Fruit fly (Drosophila melanogaster) whole organism, wandering third instar larva: ENCODE data around the gene AgmNAT.

ENCODE experiments used
- CG32264 ChIP-seq: fragments of 200-800 bp; sonication (Bioruptor generic); optimal IDR thresholded peaks from 2 replicates; lab custom pipeline; 2016; ENCODE audit warnings: missing biosample characterization, missing genetic modification characterization
- CG9705 ChIP-seq: fragments of 200-800 bp; sonication (Bioruptor generic); optimal IDR thresholded peaks from 2 replicates; lab custom pipeline; 2018; ENCODE audit warnings: missing biosample characterization, mild to moderate bottlenecking, missing genetic modification characterization
- CrebA ChIP-seq: fragments of 200-800 bp; sonication (Bioruptor generic); optimal IDR thresholded peaks from 2 replicates; lab custom pipeline; 2016; ENCODE audit warnings: missing biosample characterization, mild to moderate bottlenecking, missing genetic modification characterization, borderline replicate concordance
- Dfd ChIP-seq: fragments of >200 bp; optimal IDR thresholded peaks from 2 replicates; lab custom pipeline; 2017; ENCODE audit warnings: missing biosample characterization, missing genetic modification characterization
- Dif ChIP-seq: fragments of 200-275, 200-300 bp; sonication (Bioruptor generic); optimal IDR thresholded peaks from 2 replicates; lab custom pipeline; 2018; ENCODE audit warnings: missing biosample characterization, missing genetic modification characterization; ENCODE audit not compliant: partially characterized antibody
- GATAd ChIP-seq: sonication (Bioruptor generic); optimal IDR thresholded peaks from 2 replicates; lab custom pipeline; 2016; ENCODE audit warnings: missing biosample characterization, missing genetic modification characterization
- HLH106 ChIP-seq: fragments of 200-800 bp; optimal IDR thresholded peaks from 3 replicates; lab custom pipeline; 2019; ENCODE audit warnings: missing biosample characterization, mild to moderate bottlenecking, missing genetic modification characterization, moderate library complexity
- Hnf4 ChIP-seq: fragments of 200-800 bp; sonication (Bioruptor generic); optimal IDR thresholded peaks from 2 replicates; lab custom pipeline; 2016; ENCODE audit warnings: missing biosample characterization, mild to moderate bottlenecking, missing genetic modification characterization
- Hr78 ChIP-seq: fragments of >200 bp; optimal IDR thresholded peaks from 2 replicates; lab custom pipeline; 2017; ENCODE audit warnings: missing biosample characterization, missing genetic modification characterization
- Jra ChIP-seq: sonication (Bioruptor generic); optimal IDR thresholded peaks from 2 replicates; lab custom pipeline; 2016; ENCODE audit warnings: missing biosample characterization, missing genetic modification characterization
- Mio ChIP-seq: sonication (Bioruptor generic); optimal IDR thresholded peaks from 2 replicates; lab custom pipeline; 2016; ENCODE audit warnings: missing biosample characterization, missing genetic modification characterization
- Myc ChIP-seq: fragments of >200 bp; optimal IDR thresholded peaks from 2 replicates; lab custom pipeline; 2017
- N ChIP-seq: fragments of >200 bp; optimal IDR thresholded peaks from 2 replicates; lab custom pipeline; 2018; ENCODE audit warnings: missing biosample characterization, missing external identifiers, missing genetic modification characterization
- OdsH ChIP-seq: fragments of 200-800 bp; sonication (Bioruptor generic); optimal IDR thresholded peaks from 2 replicates; lab custom pipeline; 2016; ENCODE audit warnings: missing biosample characterization, mild to moderate bottlenecking, missing genetic modification characterization
- Rel ChIP-seq, 2 experiments: fragments of 200-800 bp; sonication (Bioruptor generic) in 1 of 2; optimal IDR thresholded peaks; 2 replicates in 1 of 2; 3 replicates in 1 of 2; lab custom pipeline; 2016 to 2019; ENCODE audit warnings: mild to moderate bottlenecking in 2 of 2, missing biosample characterization in 2 of 2, missing genetic modification characterization in 2 of 2, moderate library complexity in 1 of 2
- Sp1 ChIP-seq: fragments of 200-800 bp; sonication (Bioruptor generic); optimal IDR thresholded peaks from 3 replicates; lab custom pipeline; 2019; ENCODE audit warnings: missing biosample characterization, mild to moderate bottlenecking, missing genetic modification characterization, moderate library complexity
- Vsx2 ChIP-seq: fragments of 200-300, 225-300 bp; sonication (Bioruptor generic); optimal IDR thresholded peaks from 2 replicates; lab custom pipeline; 2018; ENCODE audit warnings: missing biosample characterization, missing genetic modification characterization; ENCODE audit not compliant: partially characterized antibody
- br ChIP-seq: fragments of 200-800 bp; sonication (Bioruptor generic); optimal IDR thresholded peaks from 2 replicates; lab custom pipeline; 2016; ENCODE audit warnings: missing biosample characterization, missing genetic modification characterization
- brk ChIP-seq: fragments of 200-800 bp; sonication (Bioruptor generic); optimal IDR thresholded peaks from 2 replicates; lab custom pipeline; 2016; ENCODE audit warnings: missing biosample characterization, mild to moderate bottlenecking, missing genetic modification characterization
- dl ChIP-seq, 2 experiments: fragments of 175-275, 200-275 bp in 1 of 2; fragments of 200-275 bp in 1 of 2; sonication (Bioruptor generic); optimal IDR thresholded peaks; lab custom pipeline; 2018; ENCODE audit warnings: mild to moderate bottlenecking in 2 of 2, missing biosample characterization in 2 of 2, missing genetic modification characterization in 2 of 2, moderate library complexity in 2 of 2; ENCODE audit not compliant: partially characterized antibody in 2 of 2, insufficient read depth in 1 of 2
- dsf ChIP-seq: sonication (Bioruptor generic); optimal IDR thresholded peaks from 2 replicates; lab custom pipeline; 2016; ENCODE audit warnings: missing biosample characterization, missing genetic modification characterization, borderline replicate concordance
- ey ChIP-seq: fragments of 200-800 bp; sonication (Bioruptor generic); optimal IDR thresholded peaks from 2 replicates; lab custom pipeline; 2016; ENCODE audit warnings: missing biosample characterization, missing genetic modification characterization
- h ChIP-seq: fragments of 200-800 bp; sonication (Bioruptor generic); optimal IDR thresholded peaks from 3 replicates; lab custom pipeline; 2016; ENCODE audit warnings: missing biosample characterization, mild to moderate bottlenecking, missing genetic modification characterization
- jim ChIP-seq: fragments of 175-275, 200-325 bp; sonication (Bioruptor generic); optimal IDR thresholded peaks from 2 replicates; lab custom pipeline; 2016; ENCODE audit warnings: missing biosample characterization, mild to moderate bottlenecking, missing genetic modification characterization
- lola ChIP-seq: fragments of >200 bp; optimal IDR thresholded peaks from 2 replicates; lab custom pipeline; 2017; ENCODE audit warnings: missing biosample characterization, missing genetic modification characterization
- rgr ChIP-seq: fragments of 200-800 bp; sonication (Bioruptor generic); optimal IDR thresholded peaks from 3 replicates; lab custom pipeline; 2016; ENCODE audit warnings: missing biosample characterization, mild to moderate bottlenecking, missing genetic modification characterization
- sage ChIP-seq: fragments of 200-800 bp; sonication (Bioruptor generic); optimal IDR thresholded peaks from 2 replicates; lab custom pipeline; 2016; ENCODE audit warnings: missing biosample characterization, mild to moderate bottlenecking, missing genetic modification characterization
- tai ChIP-seq: sonication (Bioruptor generic); optimal IDR thresholded peaks from 2 replicates; lab custom pipeline; 2016; ENCODE audit warnings: missing biosample characterization, missing genetic modification characterization
- woc ChIP-seq: sonication (Bioruptor generic); optimal IDR thresholded peaks from 2 replicates; lab custom pipeline; 2016; ENCODE audit warnings: missing biosample characterization, mild to moderate bottlenecking, missing genetic modification characterization

Gene AgmNAT

dm6 chrX:5815720-5816119 lies at the start of gene AgmNAT:
Gene AgmNAT (minus strand): TSS chrX:5815820.
- no peak for TF ChIP-seq Vsx2 (GFP tag; lab: Kevin White, UChicago)
- no peak for TF ChIP-seq CrebA (GFP tag; lab: Kevin White, UChicago)
- TF ChIP-seq Dfd (GFP tag; lab: Kevin White, UChicago): no peak
- no peak for TF ChIP-seq CG32264 (GFP tag; lab: Kevin White, UChicago)
- TF ChIP-seq CG9705: no peak
- no peak for TF ChIP-seq lola
- TF ChIP-seq Rel (GFP tag; optimal IDR thresholded peaks at IDR 0.05; lab: Kevin White, UChicago): no peak
- TF ChIP-seq Rel (tag; optimal IDR thresholded peaks at IDR 0.05; lab: Kevin White, UChicago): no peak
- no peak for TF ChIP-seq Jra (GFP tag; lab: Kevin White, UChicago)
- no peak for TF ChIP-seq tai (GFP tag; lab: Kevin White, UChicago)
- TF ChIP-seq Hnf4 (GFP tag; lab: Kevin White, UChicago): no peak
- no peak for TF ChIP-seq brk (GFP tag; lab: Kevin White, UChicago)
- TF ChIP-seq, all 38 proteins: peak for 0

- TF ChIP-seq woc (GFP tag; lab: Kevin White, UChicago): no peak
- no peak for TF ChIP-seq ey (GFP tag; lab: Kevin White, UChicago)
- no peak for TF ChIP-seq brk (GFP tag; lab: Kevin White, UChicago)
- no peak for TF ChIP-seq GATAd (GFP tag; lab: Kevin White, UChicago)
These were observed 49.4 kb upstream of the AgmNAT start, which contains the start of gene CG43137 for dm6 chrX:5865051-5865450. Gene CG43137 (minus strand): TSS chrX:5865151.

dm6 chrX:5853461-5853860 lies 37.8 kb upstream of the AgmNAT start, which contains the start of gene CG43136:
Gene CG43136 (plus strand): TSS chrX:5853761.
- no peak for TF ChIP-seq woc (GFP tag; lab: Kevin White, UChicago)
- no peak for TF ChIP-seq sage (GFP tag; lab: Kevin White, UChicago)
- TF ChIP-seq rgr (GFP tag; lab: Kevin White, UChicago): no peak
- no peak for TF ChIP-seq Rel (GFP tag; optimal IDR thresholded peaks at IDR 0.05; lab: Kevin White, UChicago)
- no peak for TF ChIP-seq Rel (tag; optimal IDR thresholded peaks at IDR 0.05; lab: Kevin White, UChicago)
- no peak for TF ChIP-seq Dif (GFP tag; lab: Kevin White, UChicago)
- TF ChIP-seq, all 38 proteins: peak for 0

dm6 chrX:5852677-5853076 lies 37.1 kb upstream of the AgmNAT start:
- TF ChIP-seq tai (GFP tag; lab: Kevin White, UChicago): no peak
- TF ChIP-seq HLH106: no peak
- TF ChIP-seq dsf (GFP tag; lab: Kevin White, UChicago): no peak
- TF ChIP-seq dl (GFP tag; optimal IDR thresholded peaks at IDR 0.05; lab: Kevin White, UChicago; ENCODE audit: insufficient read depth in 1 of 2, partially characterized antibody in 2 of 2): no peak
- no peak for TF ChIP-seq OdsH (GFP tag; lab: Kevin White, UChicago)
- TF ChIP-seq sage (GFP tag; lab: Kevin White, UChicago): no peak
- TF ChIP-seq rgr (GFP tag; lab: Kevin White, UChicago): no peak
- TF ChIP-seq N (GFP tag; lab: Kevin White, UChicago): no peak
- no peak for TF ChIP-seq CrebA (GFP tag; lab: Kevin White, UChicago)
- TF ChIP-seq h (GFP tag; lab: Kevin White, UChicago): no peak
- TF ChIP-seq jim (GFP tag; lab: Kevin White, UChicago): no peak
- TF ChIP-seq br (GFP tag; lab: Kevin White, UChicago): no peak
- no peak for TF ChIP-seq Rel (GFP tag; optimal IDR thresholded peaks at IDR 0.05; lab: Kevin White, UChicago)
- no peak for TF ChIP-seq Rel (tag; optimal IDR thresholded peaks at IDR 0.05; lab: Kevin White, UChicago)
- no peak for TF ChIP-seq Mio (GFP tag; lab: Kevin White, UChicago)
- TF ChIP-seq Dfd (GFP tag; lab: Kevin White, UChicago): no peak
- TF ChIP-seq Hr78 (GFP tag; lab: Kevin White, UChicago): no peak
- no peak for TF ChIP-seq Sp1 (GFP tag; lab: Kevin White, UChicago)
- TF ChIP-seq Myc (lab: Kevin White, UChicago): no peak
- no peak for TF ChIP-seq brk (GFP tag; lab: Kevin White, UChicago)

- TF ChIP-seq lola (no peak), br (GFP tag; lab: Kevin White, UChicago) (no peak)
- TF ChIP-seq, all 38 proteins: peak for 0
These were observed 31.9 kb upstream of the AgmNAT start for dm6 chrX:5847544-5847943.
